Worm (Caenorhabditis elegans): ENCODE measurements around the gene Y46H3D.8.

Y46H3D.8 gene

ce11 chrV:1593799-1594420 is 37.1 kb downstream of the Y46H3D.8 start, which contains the start of gene F16B4.4:
Gene F16B4.4 (plus strand): TSS chrV:1594019.
- no peak for TF ChIP-seq ref-1 (GFP tag; conservative IDR thresholded peaks at IDR 0.05)
- no peak for TF ChIP-seq klf-2 (GFP tag; conservative IDR thresholded peaks at IDR 0.05)
- TF ChIP-seq tab-1 (GFP tag; IDR thresholded peaks at IDR 0.05): no peak
- TF ChIP-seq flt-1 (GFP tag; IDR thresholded peaks at IDR 0.05): no peak
- TF ChIP-seq cog-1 (tag; optimal IDR thresholded peaks at IDR 0.05): no peak
- TF ChIP-seq med-1 (GFP tag; optimal IDR thresholded peaks at IDR 0.05; ENCODE audit: insufficient read depth): no peak
- no peak for TF ChIP-seq ztf-29 (GFP tag; IDR thresholded peaks at IDR 0.05)
- TF ChIP-seq ztf-23 (GFP tag; IDR thresholded peaks at IDR 0.05): no peak
- TF ChIP-seq T22C8.4 (GFP tag; IDR thresholded peaks at IDR 0.05): no peak

- no peak for TF ChIP-seq klf-2 (GFP tag; conservative IDR thresholded peaks at IDR 0.05)
- no peak for TF ChIP-seq ref-1 (GFP tag; conservative IDR thresholded peaks at IDR 0.05)
- no peak for TF ChIP-seq T22C8.4 (GFP tag; IDR thresholded peaks at IDR 0.05)
Measured at ce11 chrV:1588128-1588527, 42.9 kb downstream of the Y46H3D.8 start, which contains the start of gene F16B4.5. Gene F16B4.5 (plus strand): TSS chrV:1588428.

- TF ChIP-seq flt-1 (GFP tag; IDR thresholded peaks at IDR 0.05) (no peak), cog-1 (tag; optimal IDR thresholded peaks at IDR 0.05) (no peak), ref-1 (GFP tag; conservative IDR thresholded peaks at IDR 0.05) (no peak), ztf-23 (GFP tag; IDR thresholded peaks at IDR 0.05) (no peak), klf-2 (GFP tag; conservative IDR thresholded peaks at IDR 0.05) (no peak), T22C8.4 (GFP tag; IDR thresholded peaks at IDR 0.05) (no peak), tab-1 (GFP tag; IDR thresholded peaks at IDR 0.05) (no peak)
Measured at ce11 chrV:1586906-1587305, 44.1 kb downstream of the Y46H3D.8 start, which contains the start of gene F16B4.6. Gene F16B4.6 (plus strand): TSS chrV:1587206.

- TF ChIP-seq ztf-23 (GFP tag; IDR thresholded peaks at IDR 0.05) (no peak), med-1 (GFP tag; optimal IDR thresholded peaks at IDR 0.05; ENCODE audit: insufficient read depth) (no peak), klf-2 (GFP tag; conservative IDR thresholded peaks at IDR 0.05) (no peak), ref-1 (GFP tag; conservative IDR thresholded peaks at IDR 0.05) (no peak), T22C8.4 (GFP tag; IDR thresholded peaks at IDR 0.05) (no peak), cog-1 (tag; optimal IDR thresholded peaks at IDR 0.05) (no peak), ztf-29 (GFP tag; IDR thresholded peaks at IDR 0.05) (no peak), flt-1 (GFP tag; IDR thresholded peaks at IDR 0.05) (no peak), tab-1 (GFP tag; IDR thresholded peaks at IDR 0.05) (no peak)
Measured at ce11 chrV:1585411-1585810, 45.6 kb downstream of the Y46H3D.8 start, which contains the start of gene F16B4.7. Gene F16B4.7 (plus strand): TSS chrV:1585711.

- TF ChIP-seq ztf-23 (GFP tag; IDR thresholded peaks at IDR 0.05) (0 out of 2 replicates have a peak, but pooled peaks have one; percentile 22), ref-1 (GFP tag; conservative IDR thresholded peaks at IDR 0.05) (no peak)
Measured at ce11 chrV:1583242-1583641, 47.8 kb downstream of the Y46H3D.8 start.
